Fruit fly (Drosophila melanogaster) whole organism, embryonic: ENCODE measurements around the gene CG45079.

Source experiments
- Aef1 ChIP-seq: fragments of 200-800 bp; sonication (Bioruptor generic); IDR thresholded peaks from 3 replicates; pipeline ENCODE4 v1.3.6; 2022; ENCODE audit warnings: missing biosample characterization, missing genetic modification characterization
- CG10431 ChIP-seq: fragments of 200-800 bp; sonication (Bioruptor generic); optimal IDR thresholded peaks from 3 replicates; lab custom pipeline; 2018; ENCODE audit warnings: missing biosample characterization, mild to moderate bottlenecking, missing genetic modification characterization
- CG12219 ChIP-seq: fragments of 200-800 bp; sonication (Bioruptor generic); optimal IDR thresholded peaks from 3 replicates; lab custom pipeline; 2018; ENCODE audit warnings: missing biosample characterization, mild to moderate bottlenecking, missing genetic modification characterization
- CG12391 ChIP-seq: fragments of 200-800 bp; sonication (Bioruptor generic); optimal IDR thresholded peaks from 3 replicates; lab custom pipeline; 2018; ENCODE audit warnings: missing biosample characterization, mild to moderate bottlenecking, missing genetic modification characterization, moderate library complexity
- CG13624 ChIP-seq: fragments of 200-800 bp; sonication (Bioruptor generic); optimal IDR thresholded peaks from 2 replicates; lab custom pipeline; 2016; ENCODE audit warnings: missing biosample characterization, missing genetic modification characterization
- CG14014 ChIP-seq: fragments of 200-800 bp; sonication (Bioruptor generic); IDR thresholded peaks from 2 replicates; pipeline ENCODE4 v1.3.6; 2022; ENCODE audit warnings: missing biosample characterization, missing genetic modification characterization
- CG15011 ChIP-seq: fragments of 200-800 bp; sonication (Bioruptor generic); optimal IDR thresholded peaks from 3 replicates; lab custom pipeline; 2018; ENCODE audit warnings: missing biosample characterization, mild to moderate bottlenecking, missing genetic modification characterization
- CG16813 ChIP-seq: fragments of 200-800 bp; sonication (Bioruptor generic); IDR thresholded peaks from 3 replicates; pipeline ENCODE4 v1.3.6; 2022; ENCODE audit warnings: missing biosample characterization, missing genetic modification characterization; ENCODE audit not compliant: partially characterized antibody
- CG1792 ChIP-seq: fragments of 200-800 bp; sonication (Bioruptor generic); optimal IDR thresholded peaks from 2 replicates; lab custom pipeline; 2016; ENCODE audit warnings: missing biosample characterization, missing genetic modification characterization
- CG18262 ChIP-seq: fragments of 200-800 bp; optimal IDR thresholded peaks from 3 replicates; lab custom pipeline; 2019; ENCODE audit warnings: missing biosample characterization, mild to moderate bottlenecking, missing genetic modification characterization, moderate library complexity
- CG1832 ChIP-seq: fragments of 200-800 bp; sonication (Bioruptor generic); optimal IDR thresholded peaks from 2 replicates; lab custom pipeline; 2017; ENCODE audit warnings: missing biosample characterization, mild to moderate bottlenecking, missing genetic modification characterization, inconsistent platforms
- CG18599 ChIP-seq: fragments of 200-800 bp; sonication (Bioruptor generic); optimal IDR thresholded peaks from 3 replicates; lab custom pipeline; 2017; ENCODE audit warnings: missing biosample characterization, missing genetic modification characterization, mild to moderate bottlenecking, moderate library complexity, missing genetic modification reagents
- CG18619 ChIP-seq: fragments of 200-800 bp; sonication (Bioruptor generic); optimal IDR thresholded peaks from 3 replicates; lab custom pipeline; 2017; ENCODE audit warnings: missing biosample characterization, mild to moderate bottlenecking, missing genetic modification characterization
- CG2129 ChIP-seq: fragments of 200-800 bp; sonication (Bioruptor generic); IDR thresholded peaks from 2 replicates; pipeline ENCODE4 v1.3.6; 2022; ENCODE audit warnings: missing biosample characterization, missing genetic modification characterization; ENCODE audit not compliant: partially characterized antibody
- CG30403 ChIP-seq: fragments of 200-800 bp; sonication (Bioruptor generic); optimal IDR thresholded peaks from 3 replicates; lab custom pipeline; 2016; ENCODE audit warnings: missing biosample characterization, missing genetic modification characterization
- CG31224 ChIP-seq: fragments of 200-800 bp; sonication (Bioruptor generic); IDR thresholded peaks from 2 replicates; pipeline ENCODE4 v1.3.6; 2022; ENCODE audit warnings: missing biosample characterization, missing genetic modification characterization
- CG33213 ChIP-seq: fragments of 200-800 bp; sonication (Bioruptor generic); optimal IDR thresholded peaks from 3 replicates; lab custom pipeline; 2016; ENCODE audit warnings: missing biosample characterization, missing genetic modification characterization
- CG34422 ChIP-seq: fragments of 200-800 bp; sonication (Bioruptor generic); IDR thresholded peaks from 3 replicates; pipeline ENCODE4 v1.3.6; 2022; ENCODE audit warnings: missing biosample characterization, missing genetic modification characterization
- CG6175 ChIP-seq: fragments of 200-800 bp; sonication (Bioruptor generic); IDR thresholded peaks from 3 replicates; pipeline ENCODE4 v1.3.6; 2022; ENCODE audit warnings: missing biosample characterization, missing genetic modification characterization
- CG9797 ChIP-seq: fragments of 200-800 bp; sonication (Bioruptor generic); optimal IDR thresholded peaks from 3 replicates; lab custom pipeline; 2018; ENCODE audit warnings: missing biosample characterization, mild to moderate bottlenecking, missing genetic modification characterization
- H2.0 ChIP-seq: fragments of 200-800 bp; sonication (Bioruptor generic); IDR thresholded peaks from 2 replicates; pipeline ENCODE4 v1.3.6; 2022; ENCODE audit warnings: missing biosample characterization, missing genetic modification characterization
- HmgZ ChIP-seq: fragments of 200-800 bp; sonication (Bioruptor generic); optimal IDR thresholded peaks from 2 replicates; lab custom pipeline; 2018; ENCODE audit warnings: missing biosample characterization, mild to moderate bottlenecking, missing genetic modification characterization
- Hr51 ChIP-seq, 2 experiments: fragments of 200-800 bp; sonication (Bioruptor generic); optimal IDR thresholded peaks; 2 replicates in 1 of 2; 3 replicates in 1 of 2; lab custom pipeline; 2016 to 2018; ENCODE audit warnings: missing biosample characterization in 2 of 2, missing genetic modification characterization in 2 of 2, mild to moderate bottlenecking in 1 of 2, moderate library complexity in 1 of 2
- Kr ChIP-seq: fragments of 200-800 bp; sonication (Bioruptor generic); optimal IDR thresholded peaks from 2 replicates; lab custom pipeline; 2017; ENCODE audit warnings: missing biosample characterization, mild to moderate bottlenecking, missing genetic modification characterization
- NFAT ChIP-seq: fragments of 200-800 bp; sonication (Bioruptor generic); IDR thresholded peaks from 2 replicates; pipeline ENCODE4 v1.3.6; 2022; ENCODE audit warnings: missing biosample characterization, missing genetic modification characterization
- Pdp1 ChIP-seq, 2 experiments: fragments of 200-800 bp; sonication (Bioruptor generic); optimal IDR thresholded peaks; 3 replicates each; lab custom pipeline; 2016; ENCODE audit warnings: missing biosample characterization in 2 of 2, missing genetic modification characterization in 2 of 2, mild to moderate bottlenecking in 1 of 2, moderate library complexity in 1 of 2
- Trl ChIP-seq, 3 experiments: fragments of >200 bp in 2 of 3; fragments of 200-800 bp in 1 of 3; sonication (Bioruptor generic) in 1 of 3; optimal IDR thresholded peaks; 2 replicates in 1 of 3; 3 replicates in 2 of 3; lab custom pipeline; 2016 to 2017; ENCODE audit warnings: missing biosample characterization in 1 of 3, missing genetic modification characterization in 1 of 3
- abd-A ChIP-seq: fragments of 200-800 bp; sonication (Bioruptor generic); optimal IDR thresholded peaks from 3 replicates; lab custom pipeline; 2019; ENCODE audit warnings: missing biosample characterization, mild to moderate bottlenecking, missing genetic modification characterization, moderate library complexity
- amos ChIP-seq: fragments of 200-800 bp; sonication (Bioruptor generic); IDR thresholded peaks from 2 replicates; pipeline ENCODE4 v1.3.6; 2022; ENCODE audit warnings: missing biosample characterization, missing genetic modification characterization; ENCODE audit not compliant: partially characterized antibody
- corto ChIP-seq: fragments of 200-800 bp; sonication (Bioruptor generic); optimal IDR thresholded peaks from 2 replicates; lab custom pipeline; 2016; ENCODE audit warnings: missing biosample characterization, mild to moderate bottlenecking, missing genetic modification characterization, moderate library complexity
- crc ChIP-seq: fragments of 200-800 bp; sonication (Bioruptor generic); optimal IDR thresholded peaks from 2 replicates; lab custom pipeline; 2016; ENCODE audit warnings: missing biosample characterization, missing genetic modification characterization
- dan ChIP-seq: fragments of 200-800 bp; sonication (Bioruptor generic); IDR thresholded peaks from 2 replicates; pipeline ENCODE4 v1.3.6; 2022; ENCODE audit warnings: missing biosample characterization, missing genetic modification characterization
- eve ChIP-seq, 2 experiments: fragments of >200 bp; optimal IDR thresholded peaks; 2 replicates each; lab custom pipeline; 2017; ENCODE audit warnings: missing biosample characterization in 2 of 2, missing genetic modification characterization in 2 of 2
- gfzf ChIP-seq: fragments of 200-800 bp; sonication (Bioruptor generic); optimal IDR thresholded peaks from 2 replicates; lab custom pipeline; 2016; ENCODE audit warnings: missing biosample characterization, mild to moderate bottlenecking, missing genetic modification characterization, moderate library complexity
- gsb ChIP-seq: fragments of 200-800 bp; sonication (Bioruptor generic); IDR thresholded peaks from 2 replicates; pipeline ENCODE4 v1.3.6; 2022; ENCODE audit warnings: missing biosample characterization, missing genetic modification characterization
- gt ChIP-seq: fragments of 200-800 bp; sonication (Bioruptor generic); IDR thresholded peaks from 2 replicates; pipeline ENCODE4 v1.3.6; 2022; ENCODE audit warnings: missing biosample characterization, missing genetic modification characterization
- ham ChIP-seq: fragments of 200-800 bp; sonication (Bioruptor generic); IDR thresholded peaks from 2 replicates; pipeline ENCODE4 v1.3.6; 2022; ENCODE audit warnings: missing biosample characterization, missing genetic modification characterization
- kni ChIP-seq: fragments of 200-800 bp; sonication (Bioruptor generic); optimal IDR thresholded peaks from 3 replicates; lab custom pipeline; 2017; ENCODE audit warnings: mild to moderate bottlenecking, missing biosample characterization, missing genetic modification reagents, missing genetic modification characterization
- lov ChIP-seq, 2 experiments: fragments of 200-800 bp in 1 of 2; fragments of >200 bp in 1 of 2; sonication (Bioruptor generic) in 1 of 2; IDR thresholded peaks in 1 of 2; optimal IDR thresholded peaks in 1 of 2; 2 replicates in 1 of 2; 3 replicates in 1 of 2; pipeline versions ENCODE4 v1.3.6 to Lab custom; 2017 to 2022; ENCODE audit warnings: missing biosample characterization in 1 of 2, missing genetic modification characterization in 1 of 2
- luna ChIP-seq: fragments of 200-800 bp; sonication (Bioruptor generic); optimal IDR thresholded peaks from 2 replicates; lab custom pipeline; 2016; ENCODE audit warnings: missing biosample characterization, missing genetic modification characterization
- mam ChIP-seq: fragments of 200-800 bp; sonication (Bioruptor generic); optimal IDR thresholded peaks from 3 replicates; lab custom pipeline; 2016; ENCODE audit warnings: missing biosample characterization, missing genetic modification characterization
- nau ChIP-seq: fragments of 200-800 bp; sonication (Bioruptor generic); optimal IDR thresholded peaks from 3 replicates; lab custom pipeline; 2017; ENCODE audit warnings: missing biosample characterization, mild to moderate bottlenecking, missing genetic modification characterization, missing genetic modification reagents
- pb ChIP-seq: fragments of 200-800 bp; sonication (Bioruptor generic); optimal IDR thresholded peaks from 3 replicates; lab custom pipeline; 2016; ENCODE audit warnings: missing biosample characterization, missing genetic modification characterization
- pzg ChIP-seq: fragments of 200-800 bp; sonication (Bioruptor generic); optimal IDR thresholded peaks from 3 replicates; lab custom pipeline; 2018; ENCODE audit warnings: missing biosample characterization, mild to moderate bottlenecking, missing genetic modification characterization, moderate library complexity
- row ChIP-seq: fragments of 200-800 bp; sonication (Bioruptor generic); IDR thresholded peaks from 3 replicates; pipeline ENCODE4 v1.3.6; 2022; ENCODE audit warnings: missing biosample characterization, missing genetic modification characterization
- slbo ChIP-seq: fragments of 200-800 bp; sonication (Bioruptor generic); IDR thresholded peaks from 2 replicates; pipeline ENCODE4 v1.3.6; 2022; ENCODE audit warnings: missing biosample characterization, missing genetic modification characterization
- vfl ChIP-seq: fragments of 200-800 bp; sonication (Bioruptor generic); optimal IDR thresholded peaks from 2 replicates; lab custom pipeline; 2016; ENCODE audit warnings: missing biosample characterization, missing genetic modification characterization
- zen ChIP-seq: fragments of 200-800 bp; sonication (Bioruptor generic); optimal IDR thresholded peaks from 3 replicates; lab custom pipeline; 2018; ENCODE audit warnings: missing biosample characterization, mild to moderate bottlenecking, missing genetic modification characterization, moderate library complexity

Gene CG45079

DNA sequence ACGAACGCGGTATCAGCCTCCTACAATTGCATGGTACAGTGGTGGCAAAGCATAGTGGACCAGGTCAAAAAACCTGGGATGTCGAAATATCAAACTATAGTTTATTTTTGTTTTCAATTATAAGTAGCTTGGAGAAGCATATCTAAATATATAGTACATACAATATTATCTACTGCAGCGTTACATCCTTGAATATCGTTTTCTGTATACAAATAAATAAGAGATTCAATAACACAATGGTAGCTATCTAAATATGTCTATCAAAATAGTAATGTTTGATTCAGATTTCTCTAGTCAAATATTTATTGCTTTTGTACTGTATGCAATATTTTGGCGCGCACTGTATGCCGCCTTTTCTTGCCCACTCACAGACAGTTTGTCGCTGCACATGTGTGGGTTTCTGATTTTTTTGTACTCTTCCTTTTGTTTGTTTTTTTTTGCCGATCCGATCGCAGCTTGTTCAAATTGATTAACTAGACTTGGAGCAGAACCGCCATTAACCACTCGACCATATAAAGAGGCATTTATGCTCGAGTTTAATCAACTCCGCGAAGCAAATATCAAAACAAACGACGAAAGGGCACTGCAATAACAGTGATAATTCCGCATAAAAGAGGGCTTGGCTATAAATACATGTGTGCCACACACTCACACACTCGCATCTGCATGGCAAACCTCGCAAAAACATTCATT, 43.5 kb upstream of the CG45079 start (continued):
- TF ChIP-seq mam (GFP tag; lab: Kevin White, UChicago) = peak; percentile 88
- TF ChIP-seq pzg (GFP tag; lab: Kevin White, UChicago) = no peak
- TF ChIP-seq amos = no peak
- peak; percentile 93 for TF ChIP-seq slbo (GFP tag; lab: Robert Waterston, UW)
- no peak for TF ChIP-seq CG2129 (GFP tag; lab: Robert Waterston, UW)
- peak; percentile 64 for TF ChIP-seq CG1792
- TF ChIP-seq NFAT = peak; percentile 85
- peak; percentile 62 for TF ChIP-seq ham (GFP tag; lab: Robert Waterston, UW)
- peak; percentile 79 for TF ChIP-seq crc (GFP tag; lab: Kevin White, UChicago)
- peak; percentile 98 for TF ChIP-seq CG12391 (tag; lab: Kevin White, UChicago)
- TF ChIP-seq vfl (GFP tag; lab: Kevin White, UChicago) = peak; percentile 90
- no peak for TF ChIP-seq CG1832
- TF ChIP-seq gt (GFP tag; lab: Robert Waterston, UW) = peak; percentile 76
- peak; percentile 94 for TF ChIP-seq CG34422 (GFP tag; lab: Robert Waterston, UW)
- peak; percentile 64 for TF ChIP-seq CG33213 (GFP tag; lab: Kevin White, UChicago)
- peak; percentile 84 for TF ChIP-seq gsb (GFP tag; lab: Robert Waterston, UW)
- peak; percentile 88 for TF ChIP-seq row
- TF ChIP-seq Hr51 (GFP tag; optimal IDR thresholded peaks at IDR 0.05; lab: Kevin White, UChicago) = peak; percentile 85 to 98
- TF ChIP-seq lov (optimal IDR thresholded peaks at IDR 0.05; lab: Kevin White, UChicago) = no peak
- peak; percentile 90 for TF ChIP-seq lov (GFP tag; IDR thresholded peaks at IDR 0.05; lab: Robert Waterston, UW)
- peak; percentile 72 for TF ChIP-seq luna (GFP tag; lab: Kevin White, UChicago)
- 0 out of 2 replicates have a peak, but pooled peaks have one; percentile 35 for TF ChIP-seq dan (GFP tag; lab: Robert Waterston, UW)
- TF ChIP-seq kni (GFP tag; lab: Kevin White, UChicago) = peak; percentile 69
- TF ChIP-seq CG12219 (GFP tag; lab: Kevin White, UChicago) = peak; percentile 95
- peak; percentile 91 for TF ChIP-seq CG15011 (GFP tag; lab: Kevin White, UChicago)
- peak; percentile 95 for TF ChIP-seq CG18599 (GFP tag; lab: Kevin White, UChicago)
- no peak for TF ChIP-seq CG9797 (GFP tag; lab: Kevin White, UChicago)
- TF ChIP-seq pb = peak; percentile 85
- peak; percentile 90 for TF ChIP-seq CG10431 (GFP tag; lab: Kevin White, UChicago)
- TF ChIP-seq CG18619 (GFP tag; lab: Kevin White, UChicago) = peak; percentile 95
- TF ChIP-seq CG31224 = peak; percentile 83
- TF ChIP-seq zen (tag; lab: Kevin White, UChicago) = peak; percentile 82
- TF ChIP-seq eve (GFP tag; optimal IDR thresholded peaks at IDR 0.05; lab: Kevin White, UChicago) = no peak
- TF ChIP-seq Kr (GFP tag; lab: Kevin White, UChicago) = peak; percentile 66
- peak; percentile 65 for TF ChIP-seq corto (GFP tag; lab: Kevin White, UChicago)
- TF ChIP-seq Trl (optimal IDR thresholded peaks at IDR 0.05; lab: Kevin White, UChicago) = no peak
- TF ChIP-seq Trl (GFP tag; optimal IDR thresholded peaks at IDR 0.05; lab: Kevin White, UChicago) = peak; percentile 91
- TF ChIP-seq abd-A (tag; lab: Kevin White, UChicago) = no peak
- TF ChIP-seq Pdp1 (GFP tag; optimal IDR thresholded peaks at IDR 0.05; lab: Kevin White, UChicago) = peak; percentile 87 to 92
- TF ChIP-seq nau = peak; percentile 97
- TF ChIP-seq gfzf (GFP tag; lab: Kevin White, UChicago) = no peak
- TF ChIP-seq H2.0 (GFP tag; lab: Robert Waterston, UW) = peak; percentile 86
- peak; percentile 90 for TF ChIP-seq HmgZ (tag; lab: Kevin White, UChicago)
- TF ChIP-seq CG13624 (GFP tag; lab: Kevin White, UChicago) = peak; percentile 92
- TF ChIP-seq CG18262 (tag; lab: Kevin White, UChicago) = peak; percentile 98
- peak; percentile 93 for TF ChIP-seq CG14014 (GFP tag; lab: Robert Waterston, UW)
- no peak for TF ChIP-seq CG16813 (GFP tag; lab: Robert Waterston, UW)
- TF ChIP-seq CG6175 (GFP tag; lab: Robert Waterston, UW) = peak; percentile 82
- peak; percentile 97 for TF ChIP-seq CG30403 (GFP tag; lab: Kevin White, UChicago)
- peak; percentile 90 for TF ChIP-seq Aef1
